Fruit fly (Drosophila melanogaster) whole organism, embryonic: ENCODE data around the gene Hpd.

Experiments
- Abd-B ChIP-seq: fragments of 200-800 bp; sonication (Bioruptor generic); optimal IDR thresholded peaks from 2 replicates; lab custom pipeline; 2018; ENCODE audit warnings: missing biosample characterization, mild to moderate bottlenecking, missing genetic modification characterization, moderate library complexity
- Awh ChIP-seq: fragments of 200-800 bp; sonication (Bioruptor generic); IDR thresholded peaks from 2 replicates; pipeline ENCODE4, ENCODE4 v1.3.6; 2022; ENCODE audit warnings: missing biosample characterization, missing genetic modification characterization
- CG10366 ChIP-seq: fragments of 200-800 bp; sonication (Bioruptor generic); IDR thresholded peaks from 2 replicates; pipeline ENCODE4 v1.3.6; 2022; ENCODE audit warnings: missing biosample characterization, missing genetic modification characterization
- CG1792 ChIP-seq: fragments of 200-800 bp; sonication (Bioruptor generic); optimal IDR thresholded peaks from 2 replicates; lab custom pipeline; 2016; ENCODE audit warnings: missing biosample characterization, missing genetic modification characterization
- CG18476 ChIP-seq: fragments of 200-800 bp; sonication (Bioruptor generic); optimal IDR thresholded peaks from 2 replicates; lab custom pipeline; 2016; ENCODE audit warnings: missing biosample characterization, mild to moderate bottlenecking, missing genetic modification characterization
- CG2678 ChIP-seq: fragments of 200-800 bp; sonication (Bioruptor generic); optimal IDR thresholded peaks from 3 replicates; lab custom pipeline; 2019; ENCODE audit warnings: missing biosample characterization, mild to moderate bottlenecking, missing genetic modification characterization, moderate library complexity
- CG42726 ChIP-seq: fragments of 200-800 bp; sonication (Bioruptor generic); IDR thresholded peaks from 2 replicates; pipeline ENCODE4 v1.3.6; 2022; ENCODE audit warnings: missing biosample characterization, missing genetic modification characterization; ENCODE audit not compliant: partially characterized antibody
- CG4360 ChIP-seq: fragments of 200-800 bp; sonication (Bioruptor generic); IDR thresholded peaks from 2 replicates; pipeline ENCODE4 v1.3.6; 2022; ENCODE audit warnings: missing biosample characterization, missing genetic modification characterization
- CG4730 ChIP-seq: fragments of 200-800 bp; sonication (Bioruptor generic); IDR thresholded peaks from 2 replicates; pipeline ENCODE4 v1.3.6; 2022; ENCODE audit warnings: missing biosample characterization, missing genetic modification characterization
- CG6791 ChIP-seq: fragments of 200-800 bp; sonication (Bioruptor generic); IDR thresholded peaks from 3 replicates; pipeline ENCODE4 v1.3.6; 2022; ENCODE audit warnings: missing biosample characterization, missing genetic modification characterization; ENCODE audit not compliant: partially characterized antibody
- CG7372 ChIP-seq: fragments of 200-800 bp; sonication (Bioruptor generic); IDR thresholded peaks from 2 replicates; pipeline ENCODE4 v1.3.6; 2022; ENCODE audit warnings: missing biosample characterization, missing genetic modification characterization
- CG8290 ChIP-seq, 3 experiments: fragments of 200-800 bp; sonication (Bioruptor generic); optimal IDR thresholded peaks; 2 replicates each; lab custom pipeline; 2016 to 2019; ENCODE audit warnings: missing biosample characterization in 3 of 3, missing genetic modification characterization in 3 of 3, mild to moderate bottlenecking in 2 of 3, moderate library complexity in 1 of 3
- CG8478 ChIP-seq: fragments of >200 bp; optimal IDR thresholded peaks from 2 replicates; lab custom pipeline; 2018
- CG9437 ChIP-seq: fragments of 200-800 bp; sonication (Bioruptor generic); optimal IDR thresholded peaks from 2 replicates; lab custom pipeline; 2018; ENCODE audit warnings: missing biosample characterization, mild to moderate bottlenecking, missing genetic modification characterization
- Fer1 ChIP-seq: fragments of 200-800 bp; sonication (Bioruptor generic); optimal IDR thresholded peaks from 2 replicates; lab custom pipeline; 2017; ENCODE audit warnings: missing biosample characterization, mild to moderate bottlenecking, missing genetic modification characterization
- Fer3 ChIP-seq: fragments of 200-800 bp; sonication (Bioruptor generic); optimal IDR thresholded peaks from 2 replicates; lab custom pipeline; 2018; ENCODE audit warnings: missing biosample characterization, mild to moderate bottlenecking, missing genetic modification characterization, moderate library complexity
- HLHmδ ChIP-seq: fragments of 200-800 bp; sonication (Bioruptor generic); optimal IDR thresholded peaks from 2 replicates; lab custom pipeline; 2018; ENCODE audit warnings: missing biosample characterization, mild to moderate bottlenecking, missing genetic modification characterization, moderate library complexity
- Hr3 ChIP-seq: fragments of 200-800 bp; sonication (Bioruptor generic); optimal IDR thresholded peaks from 3 replicates; lab custom pipeline; 2016; ENCODE audit warnings: missing biosample characterization, missing genetic modification characterization
- Kr ChIP-seq: fragments of 200-800 bp; sonication (Bioruptor generic); optimal IDR thresholded peaks from 2 replicates; lab custom pipeline; 2017; ENCODE audit warnings: missing biosample characterization, mild to moderate bottlenecking, missing genetic modification characterization
- Lim3 ChIP-seq: fragments of 200-800 bp; sonication (Bioruptor generic); IDR thresholded peaks from 2 replicates; pipeline ENCODE4 v1.3.6; 2022; ENCODE audit warnings: missing biosample characterization, missing genetic modification characterization
- Nf-YB ChIP-seq: fragments of 200-800 bp; sonication (Bioruptor generic); optimal IDR thresholded peaks from 3 replicates; lab custom pipeline; 2019; ENCODE audit warnings: missing biosample characterization, mild to moderate bottlenecking, missing genetic modification characterization, moderate library complexity
- Nf-YC ChIP-seq: fragments of 200-800 bp; optimal IDR thresholded peaks from 3 replicates; lab custom pipeline; 2019; ENCODE audit warnings: missing biosample characterization, mild to moderate bottlenecking, missing genetic modification characterization, moderate library complexity
- NfI ChIP-seq: fragments of 200-800 bp; sonication (Bioruptor generic); optimal IDR thresholded peaks from 3 replicates; lab custom pipeline; 2018; ENCODE audit warnings: missing biosample characterization, mild to moderate bottlenecking, missing genetic modification characterization, moderate library complexity
- Spps ChIP-seq: fragments of 200-800 bp; sonication (Bioruptor generic); optimal IDR thresholded peaks from 2 replicates; lab custom pipeline; 2018; ENCODE audit warnings: missing biosample characterization, mild to moderate bottlenecking, missing genetic modification characterization
- Stat92E ChIP-seq, 3 experiments: fragments of >200 bp in 2 of 3; fragments of 200-800 bp in 1 of 3; sonication (Bioruptor generic) in 1 of 3; optimal IDR thresholded peaks; 2 replicates each; lab custom pipeline; 2017 to 2019; ENCODE audit warnings: missing biosample characterization in 3 of 3, missing genetic modification characterization in 3 of 3, mild to moderate bottlenecking in 1 of 3, moderate library complexity in 1 of 3
- ac ChIP-seq: fragments of 200-800 bp; sonication (Bioruptor generic); optimal IDR thresholded peaks from 3 replicates; lab custom pipeline; 2017; ENCODE audit warnings: missing biosample characterization, mild to moderate bottlenecking, missing genetic modification characterization
- croc ChIP-seq: fragments of 200-800 bp; sonication (Bioruptor generic); conservative IDR thresholded peaks from 3 replicates; pipeline ENCODE4 v1.3.6; 2022; ENCODE audit warnings: missing biosample characterization, missing genetic modification characterization
- crp ChIP-seq, 2 experiments: fragments of 200-800 bp; sonication (Bioruptor generic); optimal IDR thresholded peaks; 2 replicates in 1 of 2; 3 replicates in 1 of 2; lab custom pipeline; 2017; ENCODE audit warnings: missing biosample characterization in 2 of 2, missing genetic modification characterization in 2 of 2, mild to moderate bottlenecking in 1 of 2, moderate library complexity in 1 of 2
- dm ChIP-seq: fragments of 200-800 bp; sonication (Bioruptor generic); optimal IDR thresholded peaks from 3 replicates; lab custom pipeline; 2016; ENCODE audit warnings: missing biosample characterization, missing genetic modification characterization
- dmrt99B ChIP-seq: fragments of 200-800 bp; sonication (Bioruptor generic); optimal IDR thresholded peaks from 2 replicates; lab custom pipeline; 2018; ENCODE audit warnings: missing biosample characterization, mild to moderate bottlenecking, missing genetic modification characterization, moderate library complexity
- emc ChIP-seq: fragments of 200-800 bp; sonication (Bioruptor generic); optimal IDR thresholded peaks from 2 replicates; lab custom pipeline; 2016; ENCODE audit warnings: missing biosample characterization, missing genetic modification characterization
- gem ChIP-seq: fragments of 200-800 bp; sonication (Bioruptor generic); optimal IDR thresholded peaks from 2 replicates; lab custom pipeline; 2019; ENCODE audit warnings: missing biosample characterization, mild to moderate bottlenecking, missing genetic modification characterization, moderate library complexity
- hbn ChIP-seq: fragments of 200-800 bp; sonication (Bioruptor generic); IDR thresholded peaks from 2 replicates; pipeline ENCODE4 v1.3.6; 2022; ENCODE audit warnings: missing biosample characterization, missing genetic modification characterization; ENCODE audit not compliant: partially characterized antibody
- inv ChIP-seq: fragments of 200-800 bp; sonication (Bioruptor generic); IDR thresholded peaks from 2 replicates; pipeline ENCODE4 v1.3.6; 2022; ENCODE audit warnings: missing biosample characterization, missing genetic modification characterization; ENCODE audit not compliant: partially characterized antibody
- org-1 ChIP-seq: fragments of 200-800 bp; sonication (Bioruptor generic); optimal IDR thresholded peaks from 2 replicates; lab custom pipeline; 2017; ENCODE audit warnings: missing biosample characterization, missing genetic modification characterization
- pho ChIP-seq: fragments of 200-800 bp; sonication (Bioruptor generic); optimal IDR thresholded peaks from 2 replicates; lab custom pipeline; 2016; ENCODE audit warnings: missing biosample characterization, missing genetic modification characterization
- row ChIP-seq: fragments of 200-800 bp; sonication (Bioruptor generic); IDR thresholded peaks from 3 replicates; pipeline ENCODE4 v1.3.6; 2022; ENCODE audit warnings: missing biosample characterization, missing genetic modification characterization
- sc ChIP-seq, 3 experiments: fragments of >200 bp in 2 of 3; fragments of 200-800 bp in 1 of 3; sonication (Bioruptor generic) in 1 of 3; optimal IDR thresholded peaks; 2 replicates in 2 of 3; 3 replicates in 1 of 3; lab custom pipeline; 2017; ENCODE audit warnings: mild to moderate bottlenecking in 1 of 3, missing biosample characterization in 1 of 3, missing genetic modification characterization in 1 of 3, missing genetic modification reagents in 1 of 3
- scrt ChIP-seq: fragments of 200-800 bp; sonication (Bioruptor generic); optimal IDR thresholded peaks from 2 replicates; lab custom pipeline; 2018; ENCODE audit warnings: missing biosample characterization, mild to moderate bottlenecking, missing genetic modification characterization, moderate library complexity
- sima ChIP-seq: fragments of 200-800 bp; sonication (Bioruptor generic); optimal IDR thresholded peaks from 2 replicates; lab custom pipeline; 2016; ENCODE audit warnings: missing biosample characterization, missing genetic modification characterization
- slou ChIP-seq: fragments of 200-800 bp; sonication (Bioruptor generic); optimal IDR thresholded peaks from 3 replicates; lab custom pipeline; 2016; ENCODE audit warnings: missing biosample characterization, missing genetic modification characterization
- unpg ChIP-seq: fragments of 200-800 bp; sonication (Bioruptor generic); optimal IDR thresholded peaks from 3 replicates; lab custom pipeline; 2018; ENCODE audit warnings: missing biosample characterization, mild to moderate bottlenecking, missing genetic modification characterization, moderate library complexity
- vnd ChIP-seq: fragments of 200-800 bp; sonication (Bioruptor generic); IDR thresholded peaks from 3 replicates; pipeline ENCODE4 v1.3.6; 2022; ENCODE audit warnings: missing biosample characterization, missing genetic modification characterization; ENCODE audit not compliant: partially characterized antibody
- wek ChIP-seq: fragments of 200-800 bp; sonication (Bioruptor generic); optimal IDR thresholded peaks from 3 replicates; lab custom pipeline; 2018; ENCODE audit warnings: missing biosample characterization, mild to moderate bottlenecking, missing genetic modification characterization, moderate library complexity
- zen ChIP-seq: fragments of 200-800 bp; sonication (Bioruptor generic); optimal IDR thresholded peaks from 3 replicates; lab custom pipeline; 2018; ENCODE audit warnings: missing biosample characterization, mild to moderate bottlenecking, missing genetic modification characterization, moderate library complexity
- zf30C ChIP-seq: fragments of 200-800 bp; sonication (Bioruptor generic); optimal IDR thresholded peaks from 3 replicates; lab custom pipeline; 2018; ENCODE audit warnings: missing biosample characterization, mild to moderate bottlenecking, missing genetic modification characterization
- zfh1 ChIP-seq: fragments of 200-800 bp; sonication (Bioruptor generic); IDR thresholded peaks from 3 replicates; pipeline ENCODE4 v1.3.6; 2022; ENCODE audit warnings: missing biosample characterization, missing genetic modification characterization

The Hpd gene

dm6 chr3L:20473021-20473799, 33.5 kb upstream of the Hpd start, which contains the start of the genes CG32428 and CG5969 (continued):
- 0 out of 3 replicates have a peak, but pooled peaks have one; percentile 21 for TF ChIP-seq croc (GFP tag; lab: Robert Waterston, UW)
- TF ChIP-seq CG4360 (GFP tag; lab: Robert Waterston, UW): no peak
- peak; percentile 34 for TF ChIP-seq HLHmδ (GFP tag; lab: Kevin White, UChicago)
- peak; percentile 78 for TF ChIP-seq row
- no peak for TF ChIP-seq Lim3 (GFP tag; lab: Robert Waterston, UW)
- TF ChIP-seq CG8290 (GFP tag; optimal IDR thresholded peaks at IDR 0.05; lab: Kevin White, UChicago): no peak
- TF ChIP-seq CG8290 (tag; optimal IDR thresholded peaks at IDR 0.05; lab: Kevin White, UChicago): peak in 1 of 2 experiments; percentile 58
- TF ChIP-seq dmrt99B (tag; lab: Kevin White, UChicago): peak; percentile 54
- TF ChIP-seq scrt (GFP tag; lab: Kevin White, UChicago): peak; percentile 9
- no peak for TF ChIP-seq emc
- TF ChIP-seq CG9437 (GFP tag; lab: Kevin White, UChicago): peak; percentile 11
- no peak for TF ChIP-seq sima
- TF ChIP-seq CG10366 (GFP tag; lab: Robert Waterston, UW): peak; percentile 61
- no peak for TF ChIP-seq CG42726 (GFP tag; lab: Robert Waterston, UW)
- no peak for TF ChIP-seq CG6791 (GFP tag; lab: Robert Waterston, UW)
- peak; percentile 53 for TF ChIP-seq Hr3 (GFP tag; lab: Kevin White, UChicago)
- peak; percentile 32 for TF ChIP-seq slou
- TF ChIP-seq pho (GFP tag; lab: Kevin White, UChicago): no peak
- TF ChIP-seq zen: peak; percentile 8
- TF ChIP-seq CG18476 (GFP tag; lab: Kevin White, UChicago): no peak
- peak; percentile 62; the same call in 2 of the 3 replicates for TF ChIP-seq zfh1
- TF ChIP-seq wek: peak; percentile 51
- no peak for TF ChIP-seq CG1792 (GFP tag; lab: Kevin White, UChicago)
- TF ChIP-seq CG7372 (GFP tag; lab: Robert Waterston, UW): peak; percentile 45; the same call in 1 of the 2 replicates
- TF ChIP-seq Fer3 (tag; lab: Kevin White, UChicago): peak; percentile 73
- peak; percentile 80 for TF ChIP-seq gem (tag; lab: Kevin White, UChicago)
- TF ChIP-seq unpg (GFP tag; lab: Kevin White, UChicago): peak; percentile 67
- TF ChIP-seq Fer1 (GFP tag; lab: Kevin White, UChicago): peak; percentile 3
- TF ChIP-seq zf30C (GFP tag; lab: Kevin White, UChicago): no peak
- no peak for TF ChIP-seq Kr (GFP tag; lab: Kevin White, UChicago)
- TF ChIP-seq Stat92E (GFP tag; optimal IDR thresholded peaks at IDR 0.05; lab: Kevin White, UChicago): no peak
- no peak for TF ChIP-seq org-1 (GFP tag; lab: Kevin White, UChicago)
- TF ChIP-seq inv: no peak
- no peak for TF ChIP-seq sc (optimal IDR thresholded peaks at IDR 0.05; lab: Kevin White, UChicago)
- no peak for TF ChIP-seq sc (GFP tag; optimal IDR thresholded peaks at IDR 0.05; lab: Kevin White, UChicago)
- TF ChIP-seq Nf-YB: peak; percentile 58
- peak; percentile 67 for TF ChIP-seq NfI (GFP tag; lab: Kevin White, UChicago)
- TF ChIP-seq dm (GFP tag; lab: Kevin White, UChicago): peak; percentile 35
- TF ChIP-seq Spps: no peak
- TF ChIP-seq hbn (GFP tag; lab: Robert Waterston, UW): no peak
- TF ChIP-seq Awh (GFP tag; lab: Robert Waterston, UW): no peak
- TF ChIP-seq CG4730 (GFP tag; lab: Robert Waterston, UW): no peak
- peak in 1 of 2 experiments; percentile 74 for TF ChIP-seq crp (GFP tag; optimal IDR thresholded peaks at IDR 0.05; lab: Kevin White, UChicago)
- TF ChIP-seq ac (GFP tag; lab: Kevin White, UChicago): no peak
- peak; percentile 65 for TF ChIP-seq Abd-B (GFP tag; lab: Kevin White, UChicago)
- peak; percentile 73 for TF ChIP-seq Nf-YC (tag; lab: Kevin White, UChicago)
- TF ChIP-seq CG2678 (tag; lab: Kevin White, UChicago): peak; percentile 80
- TF ChIP-seq vnd: no peak
- no peak for TF ChIP-seq CG8478 (lab: Kevin White, UChicago)
